Fruit fly (Drosophila melanogaster) whole organism, pupa: ENCODE measurements around the gene CG5973.

Source experiments
- CG10348 ChIP-seq: fragments of 200-800 bp; sonication (Bioruptor generic); IDR thresholded peaks from 2 replicates; pipeline ENCODE4 v1.3.6; 2022; ENCODE audit warnings: missing biosample characterization, missing genetic modification characterization
- CG12605 ChIP-seq: fragments of 200-800 bp; sonication (Bioruptor generic); IDR thresholded peaks from 2 replicates; pipeline ENCODE4 v1.3.6; 2022; ENCODE audit warnings: missing biosample characterization, missing genetic modification characterization
- CG13204 ChIP-seq: fragments of 200-800 bp; sonication (Bioruptor generic); optimal IDR thresholded peaks from 2 replicates; lab custom pipeline; 2018; ENCODE audit warnings: missing biosample characterization, mild to moderate bottlenecking, missing genetic modification characterization, moderate library complexity
- CG14655 ChIP-seq: fragments of 200-800 bp; sonication (Bioruptor generic); optimal IDR thresholded peaks from 3 replicates; lab custom pipeline; 2017; ENCODE audit warnings: mild to moderate bottlenecking, missing biosample characterization, missing genetic modification reagents, missing genetic modification characterization
- CG15710 ChIP-seq: fragments of 200-800 bp; sonication (Bioruptor generic); optimal IDR thresholded peaks from 2 replicates; lab custom pipeline; 2018; ENCODE audit warnings: missing biosample characterization, mild to moderate bottlenecking, missing genetic modification characterization, moderate library complexity
- CG17806 ChIP-seq: fragments of 200-800 bp; sonication (Bioruptor generic); optimal IDR thresholded peaks from 2 replicates; lab custom pipeline; 2018; ENCODE audit warnings: missing biosample characterization, mild to moderate bottlenecking, missing genetic modification characterization, moderate library complexity
- CG32121 ChIP-seq: fragments of 200-800 bp; sonication (Bioruptor generic); IDR thresholded peaks from 2 replicates; pipeline ENCODE4 v1.3.6; 2022; ENCODE audit warnings: missing biosample characterization, missing genetic modification characterization
- CG34367 ChIP-seq: fragments of 200-800 bp; sonication (Bioruptor generic); optimal IDR thresholded peaks from 2 replicates; lab custom pipeline; 2018; ENCODE audit warnings: missing biosample characterization, mild to moderate bottlenecking, missing genetic modification characterization
- CG4496 ChIP-seq: fragments of 200-800 bp; sonication (Bioruptor generic); IDR thresholded peaks from 3 replicates; pipeline ENCODE4 v1.3.6; 2022; ENCODE audit warnings: missing biosample characterization, missing genetic modification characterization
- CG8159 ChIP-seq: fragments of 200-800 bp; sonication (Bioruptor generic); optimal IDR thresholded peaks from 3 replicates; lab custom pipeline; 2018; ENCODE audit warnings: missing biosample characterization, mild to moderate bottlenecking, missing genetic modification characterization, moderate library complexity
- CG8301 ChIP-seq: fragments of 200-800 bp; sonication (Bioruptor generic); optimal IDR thresholded peaks from 2 replicates; lab custom pipeline; 2018; ENCODE audit warnings: missing biosample characterization, mild to moderate bottlenecking, missing genetic modification characterization
- CG9948 ChIP-seq: fragments of 200-800 bp; sonication (Bioruptor generic); optimal IDR thresholded peaks from 2 replicates; lab custom pipeline; 2018; ENCODE audit warnings: missing biosample characterization, mild to moderate bottlenecking, missing genetic modification characterization, moderate library complexity
- D1 ChIP-seq: fragments of 200-800 bp; sonication (Bioruptor generic); optimal IDR thresholded peaks from 2 replicates; lab custom pipeline; 2018; ENCODE audit warnings: missing biosample characterization, mild to moderate bottlenecking, missing genetic modification characterization, moderate library complexity
- EcR ChIP-seq: fragments of 200-800 bp; sonication (Bioruptor generic); optimal IDR thresholded peaks from 3 replicates; lab custom pipeline; 2019; ENCODE audit warnings: missing biosample characterization, missing genetic modification characterization, mild to moderate bottlenecking, moderate library complexity, missing genetic modification reagents
- Ets98B ChIP-seq: fragments of 200-800 bp; sonication (Bioruptor generic); IDR thresholded peaks from 2 replicates; pipeline ENCODE4 v1.3.6; 2022; ENCODE audit warnings: missing biosample characterization, missing genetic modification characterization
- Pif1A ChIP-seq: fragments of 200-800 bp; sonication (Bioruptor generic); optimal IDR thresholded peaks from 3 replicates; lab custom pipeline; 2016; ENCODE audit warnings: missing biosample characterization, missing genetic modification characterization
- Snoo ChIP-seq: fragments of 200-800 bp; sonication (Bioruptor generic); optimal IDR thresholded peaks from 3 replicates; lab custom pipeline; 2017; ENCODE audit warnings: missing biosample characterization, mild to moderate bottlenecking, missing genetic modification characterization, inconsistent platforms
- fd96Ca ChIP-seq: fragments of 200-800 bp; sonication (Bioruptor generic); IDR thresholded peaks from 3 replicates; pipeline ENCODE4 v1.3.6; 2022; ENCODE audit warnings: missing biosample characterization, missing genetic modification characterization
- gl ChIP-seq: fragments of 200-800 bp; sonication (Bioruptor generic); optimal IDR thresholded peaks from 2 replicates; lab custom pipeline; 2018; ENCODE audit warnings: missing biosample characterization, mild to moderate bottlenecking, missing genetic modification characterization
- rn ChIP-seq: fragments of 200-800 bp; sonication (Bioruptor generic); IDR thresholded peaks from 2 replicates; pipeline ENCODE4 v1.3.6; 2022; ENCODE audit warnings: missing biosample characterization, missing genetic modification characterization

CG5973 gene

dm6 chr2L:7427067-7427785 is 10.1 kb upstream of the CG5973 start:
- TF ChIP-seq EcR (GFP tag; lab: Kevin White, UChicago) (peak; percentile 17), CG4496 (GFP tag; lab: Robert Waterston, UW) (no peak), CG13204 (GFP tag; lab: Kevin White, UChicago) (no peak), CG9948 (tag; lab: Kevin White, UChicago) (no peak)

dm6 chr2L:7427786-7428137 is 9.5 kb upstream of the CG5973 start:
- TF ChIP-seq CG4496 (GFP tag; lab: Robert Waterston, UW) (no peak), CG10348 (GFP tag; lab: Robert Waterston, UW) (no peak), D1 (tag; lab: Kevin White, UChicago) (no peak), rn (GFP tag; lab: Robert Waterston, UW) (no peak), EcR (GFP tag; lab: Kevin White, UChicago) (no peak), CG12605 (GFP tag; lab: Robert Waterston, UW) (no peak)

dm6 chr2L:7430313-7430712 is 7.0 kb upstream of the CG5973 start:
- TF ChIP-seq EcR (GFP tag; lab: Kevin White, UChicago): no peak
- no peak for TF ChIP-seq gl (tag; lab: Kevin White, UChicago)
- no peak for TF ChIP-seq rn (GFP tag; lab: Robert Waterston, UW)
- no peak for TF ChIP-seq fd96Ca (GFP tag; lab: Robert Waterston, UW)
- no peak for TF ChIP-seq D1 (tag; lab: Kevin White, UChicago)
- TF ChIP-seq Pif1A (GFP tag; lab: Kevin White, UChicago): no peak
- no peak for TF ChIP-seq CG12605 (GFP tag; lab: Robert Waterston, UW)
- TF ChIP-seq CG14655: no peak
- no peak for TF ChIP-seq CG8159
- TF ChIP-seq CG8301 (tag; lab: Kevin White, UChicago): no peak
- no peak for TF ChIP-seq CG4496 (GFP tag; lab: Robert Waterston, UW)
- TF ChIP-seq CG10348 (GFP tag; lab: Robert Waterston, UW): no peak
- no peak for TF ChIP-seq Ets98B (GFP tag; lab: Robert Waterston, UW)
- no peak for TF ChIP-seq Snoo (tag; lab: Kevin White, UChicago)
- TF ChIP-seq, all 21 proteins: peak for 0

dm6 chr2L:7431861-7432601 is 5.3 kb upstream of the CG5973 start:
- TF ChIP-seq EcR (GFP tag; lab: Kevin White, UChicago) (peak; percentile 53), CG9948 (tag; lab: Kevin White, UChicago) (no peak)

dm6 chr2L:7433337-7433956 is 3.8 kb upstream of the CG5973 start, which contains the start of gene CG5958:
Gene CG5958, minus strand, starts transcription at chr2L:7433516.
- TF ChIP-seq CG14655 (no peak), EcR (GFP tag; lab: Kevin White, UChicago) (peak; percentile 43)

- TF ChIP-seq CG32121 (GFP tag; lab: Robert Waterston, UW) (peak; percentile 49; the same call in 1 of the 2 replicates), Ets98B (GFP tag; lab: Robert Waterston, UW) (peak; percentile 49), CG10348 (GFP tag; lab: Robert Waterston, UW) (no peak), CG12605 (GFP tag; lab: Robert Waterston, UW) (no peak), CG14655 (peak; percentile 25), CG8301 (tag; lab: Kevin White, UChicago) (no peak), CG17806 (tag; lab: Kevin White, UChicago) (no peak), Pif1A (GFP tag; lab: Kevin White, UChicago) (peak; percentile 49), CG34367 (tag; lab: Kevin White, UChicago) (peak; percentile 25), CG15710 (tag; lab: Kevin White, UChicago) (peak; percentile 38)
Measured at dm6 chr2L:7433957-7434736, 3.1 kb upstream of the CG5973 start.
